Worm (Caenorhabditis elegans) whole organism, L4 larva: ENCODE data around the gene F10D2.8.

Experiments
- D1046.2 ChIP-seq: fragments of 200-800 bp; sonication (Bioruptor generic); IDR thresholded peaks from 2 replicates; pipeline ENCODE4 v1.3.6; 2022; ENCODE audit warnings: missing genetic modification characterization, missing compliant biosample characterization
- F10B5.3 ChIP-seq: sonication (generic microtip); optimal IDR thresholded peaks from 2 replicates; lab custom pipeline; 2016; ENCODE audit warnings: mild to moderate bottlenecking, missing genetic modification characterization, missing compliant biosample characterization
- F37D6.2 ChIP-seq: sonication (generic microtip); optimal IDR thresholded peaks from 2 replicates; lab custom pipeline; 2016; ENCODE audit warnings: mild to moderate bottlenecking, missing genetic modification characterization, missing compliant biosample characterization
- F49E8.2 ChIP-seq: sonication (generic microtip); optimal IDR thresholded peaks from 2 replicates; lab custom pipeline; 2016; ENCODE audit warnings: missing compliant biosample characterization, mild to moderate bottlenecking, missing genetic modification characterization, borderline replicate concordance
- R02D3.7 ChIP-seq: fragments of 150-350 bp; sonication (generic microtip); optimal IDR thresholded peaks from 3 replicates; lab custom pipeline; 2014; ENCODE audit warnings: missing biosample characterization, missing genetic modification characterization
- T26A8.4 ChIP-seq: fragments of 200-800 bp; sonication (Bioruptor generic); IDR thresholded peaks from 2 replicates; pipeline ENCODE4 v1.3.6; 2022; ENCODE audit warnings: missing genetic modification characterization, missing compliant biosample characterization
- Y105C5A.15 ChIP-seq: fragments of 200-800 bp; sonication (Bioruptor generic); IDR thresholded peaks from 2 replicates; pipeline ENCODE4 v1.3.6; 2022; ENCODE audit warnings: missing genetic modification characterization, missing compliant biosample characterization
- Y75B8A.6 ChIP-seq: fragments of 200-800 bp; sonication (Bioruptor generic); IDR thresholded peaks from 2 replicates; pipeline ENCODE4 v1.3.6; 2022; ENCODE audit warnings: missing genetic modification reagents, missing genetic modification characterization, missing compliant biosample characterization
- arid-1 ChIP-seq: fragments of 200-800 bp; sonication (Bioruptor generic); conservative IDR thresholded peaks from 2 replicates; pipeline ENCODE4 v1.3.6; 2022; ENCODE audit warnings: missing genetic modification reagents, missing genetic modification characterization, missing compliant biosample characterization
- attf-4 ChIP-seq: sonication (generic microtip); optimal IDR thresholded peaks from 3 replicates; lab custom pipeline; 2017; ENCODE audit warnings: missing biosample characterization, missing genetic modification characterization
- ceh-20 ChIP-seq: fragments of 200-800 bp; sonication (Bioruptor generic); IDR thresholded peaks from 2 replicates; pipeline ENCODE4 v1.3.6; 2022; ENCODE audit warnings: missing genetic modification reagents, missing genetic modification characterization, missing compliant biosample characterization
- ceh-28 ChIP-seq: fragments of 150-350 bp; optimal IDR thresholded peaks from 2 replicates; lab custom pipeline; 2014; ENCODE audit warnings: missing biosample characterization, missing genetic modification reagents, missing genetic modification characterization
- ceh-32 ChIP-seq: sonication (generic microtip); optimal IDR thresholded peaks from 2 replicates; lab custom pipeline; 2016; ENCODE audit warnings: mild to moderate bottlenecking, missing genetic modification characterization, missing compliant biosample characterization; ENCODE audit not compliant: poor library complexity
- ces-1 ChIP-seq: fragments of 150-350 bp; sonication (generic microtip); optimal IDR thresholded peaks from 4 replicates; lab custom pipeline; 2014; ENCODE audit warnings: missing biosample characterization, missing genetic modification reagents, missing genetic modification characterization
- daf-12 ChIP-seq: fragments of 150-350 bp; optimal IDR thresholded peaks from 2 replicates; lab custom pipeline; 2014; ENCODE audit warnings: missing biosample characterization, missing genetic modification reagents, missing genetic modification characterization
- daf-16 ChIP-seq, 3 experiments: sonication (generic microtip); optimal IDR thresholded peaks; 2 replicates each; lab custom pipeline; 2016 to 2017; ENCODE audit warnings: missing genetic modification characterization in 3 of 3, missing genetic modification reagents in 3 of 3, mild to moderate bottlenecking in 2 of 3, missing compliant biosample characterization in 2 of 3, missing biosample characterization in 1 of 3, moderate library complexity in 1 of 3
- daf-19 ChIP-seq: fragments of 200-800 bp; sonication (Bioruptor generic); conservative IDR thresholded peaks from 2 replicates; pipeline ENCODE4 v1.3.6; 2022; ENCODE audit warnings: missing genetic modification characterization, missing compliant biosample characterization
- daf-8 ChIP-seq: fragments of 200-800 bp; sonication (Bioruptor generic); IDR thresholded peaks from 2 replicates; pipeline ENCODE4 v1.3.6; 2022; ENCODE audit warnings: missing genetic modification characterization, missing compliant biosample characterization
- dmd-6 ChIP-seq: fragments of 200-800 bp; sonication (Bioruptor generic); IDR thresholded peaks from 2 replicates; pipeline ENCODE4 v1.3.6; 2022; ENCODE audit warnings: missing genetic modification reagents, missing genetic modification characterization, missing compliant biosample characterization
- dmd-8 ChIP-seq: fragments of 200-800 bp; sonication (Bioruptor generic); IDR thresholded peaks from 2 replicates; pipeline ENCODE4 v1.3.6; 2022; ENCODE audit warnings: missing genetic modification characterization, missing compliant biosample characterization
- dpl-1 ChIP-seq: fragments of 150-350 bp; optimal IDR thresholded peaks from 2 replicates; lab custom pipeline; 2014; ENCODE audit warnings: missing biosample characterization, missing genetic modification reagents, missing genetic modification characterization
- egl-27 ChIP-seq: sonication (generic microtip); optimal IDR thresholded peaks from 3 replicates; lab custom pipeline; 2017; ENCODE audit warnings: missing biosample characterization, missing genetic modification reagents, missing genetic modification characterization
- egl-43 ChIP-seq: fragments of 200-800 bp; sonication (Bioruptor generic); IDR thresholded peaks from 2 replicates; pipeline ENCODE4 v1.3.6; 2022; ENCODE audit warnings: missing genetic modification reagents, missing genetic modification characterization, missing compliant biosample characterization
- gei-8 ChIP-seq: fragments of 200-800 bp; sonication (Bioruptor generic); optimal IDR thresholded peaks from 2 replicates; lab custom pipeline; 2018; ENCODE audit warnings: mild to moderate bottlenecking, missing genetic modification characterization, missing compliant biosample characterization
- hif-1 ChIP-seq, 2 experiments: sonication (generic microtip); optimal IDR thresholded peaks; 2 replicates each; lab custom pipeline; 2016 to 2017; ENCODE audit warnings: missing compliant biosample characterization in 2 of 2, missing genetic modification characterization in 2 of 2, missing genetic modification reagents in 2 of 2, missing genotype in 2 of 2, mild to moderate bottlenecking in 1 of 2
- hlh-11 ChIP-seq: fragments of 200-800 bp; sonication (Bioruptor generic); optimal IDR thresholded peaks from 2 replicates; lab custom pipeline; 2018; ENCODE audit warnings: mild to moderate bottlenecking, missing genetic modification characterization, missing compliant biosample characterization
- lim-7 ChIP-seq: fragments of 200-800 bp; sonication (Bioruptor generic); IDR thresholded peaks from 2 replicates; pipeline ENCODE4 v1.3.6; 2022; ENCODE audit warnings: missing genetic modification characterization, missing compliant biosample characterization
- lin-13 ChIP-seq: fragments of 150-350 bp; optimal IDR thresholded peaks from 2 replicates; lab custom pipeline; 2014; ENCODE audit warnings: missing biosample characterization, missing genetic modification reagents, missing genetic modification characterization
- lin-38 ChIP-seq: fragments of 200-800 bp; sonication (Bioruptor generic); IDR thresholded peaks from 2 replicates; pipeline ENCODE4 v1.3.6; 2022; ENCODE audit warnings: missing genetic modification reagents, missing genetic modification characterization, missing compliant biosample characterization
- lin-39 ChIP-seq: fragments of 150-350 bp; optimal IDR thresholded peaks from 2 replicates; lab custom pipeline; 2014; ENCODE audit warnings: missing biosample characterization, missing genetic modification reagents, missing genetic modification characterization
- lsy-2 ChIP-seq, 2 experiments: fragments of 150-350 bp in 1 of 2; sonication (generic microtip) in 1 of 2; optimal IDR thresholded peaks; 2 replicates each; lab custom pipeline; 2014 to 2017; ENCODE audit warnings: missing biosample characterization in 2 of 2, missing genetic modification characterization in 2 of 2
- mdl-1 ChIP-seq, 2 experiments: fragments of 150-350 bp in 1 of 2; sonication (generic microtip) in 1 of 2; optimal IDR thresholded peaks; 2 replicates each; lab custom pipeline; 2014 to 2017; ENCODE audit warnings: missing biosample characterization in 2 of 2, missing genetic modification characterization in 2 of 2
- mep-1 ChIP-seq: fragments of 150-350 bp; sonication (generic microtip); optimal IDR thresholded peaks from 3 replicates; lab custom pipeline; 2014; ENCODE audit warnings: missing biosample characterization, missing genetic modification characterization
- mxl-3 ChIP-seq: fragments of 200-800 bp; sonication (Bioruptor generic); optimal IDR thresholded peaks from 2 replicates; lab custom pipeline; 2018; ENCODE audit warnings: mild to moderate bottlenecking, missing genetic modification characterization, missing compliant biosample characterization
- nhr-11 ChIP-seq: fragments of 150-350 bp; optimal IDR thresholded peaks from 2 replicates; lab custom pipeline; 2014; ENCODE audit warnings: missing biosample characterization, missing genetic modification characterization
- nhr-237 ChIP-seq: sonication (generic microtip); optimal IDR thresholded peaks from 2 replicates; lab custom pipeline; 2017; ENCODE audit warnings: missing biosample characterization, missing genetic modification characterization
- nhr-28 ChIP-seq: fragments of 150-350 bp; optimal IDR thresholded peaks from 2 replicates; lab custom pipeline; 2014; ENCODE audit warnings: missing biosample characterization, missing genetic modification characterization
- nhr-41 ChIP-seq: fragments of 200-800 bp; sonication (Bioruptor generic); IDR thresholded peaks from 2 replicates; pipeline ENCODE4 v1.3.6; 2022; ENCODE audit warnings: missing genetic modification reagents, missing genetic modification characterization, missing compliant biosample characterization
- nhr-76 ChIP-seq: fragments of 150-350 bp; optimal IDR thresholded peaks from 2 replicates; lab custom pipeline; 2014; ENCODE audit warnings: missing biosample characterization, missing genetic modification characterization
- php-3 ChIP-seq: fragments of 200-800 bp; sonication (Bioruptor generic); IDR thresholded peaks from 2 replicates; pipeline ENCODE4 v1.3.6; 2022; ENCODE audit warnings: missing genetic modification reagents, missing genetic modification characterization, missing compliant biosample characterization
- rbr-2 ChIP-seq: sonication (generic microtip); optimal IDR thresholded peaks from 2 replicates; lab custom pipeline; 2016; ENCODE audit warnings: missing genotype, missing genetic modification characterization, missing compliant biosample characterization
- set-16 ChIP-seq: fragments of 200-800 bp; sonication (Bioruptor generic); IDR thresholded peaks from 2 replicates; pipeline ENCODE4 v1.3.6; 2022; ENCODE audit warnings: missing genetic modification reagents, missing genetic modification characterization, missing compliant biosample characterization
- skn-1 ChIP-seq: fragments of 150-350 bp; optimal IDR thresholded peaks from 2 replicates; lab custom pipeline; 2014; ENCODE audit warnings: missing biosample characterization, missing genetic modification characterization
- spr-3 ChIP-seq: fragments of 200-800 bp; sonication (Bioruptor generic); optimal IDR thresholded peaks from 2 replicates; lab custom pipeline; 2018; ENCODE audit warnings: mild to moderate bottlenecking, missing genetic modification characterization, missing compliant biosample characterization
- tra-1 ChIP-seq: fragments of 200-800 bp; sonication (Bioruptor generic); IDR thresholded peaks from 2 replicates; pipeline ENCODE4 v1.3.6; 2022; ENCODE audit warnings: missing genetic modification reagents, missing genetic modification characterization, missing compliant biosample characterization
- unc-130 ChIP-seq: sonication (generic microtip); optimal IDR thresholded peaks from 2 replicates; lab custom pipeline; 2016; ENCODE audit warnings: missing genetic modification reagents, missing genetic modification characterization, missing compliant biosample characterization
- unc-62 ChIP-seq, 3 experiments: fragments of 150-350 bp in 1 of 3; sonication (generic microtip); optimal IDR thresholded peaks in 2 of 3; peaks in 1 of 3; 1 replicate in 1 of 3; 2 replicates in 2 of 3; lab custom pipeline; 2014 to 2017; ENCODE audit warnings: missing biosample characterization in 3 of 3, missing genetic modification characterization in 3 of 3, missing genetic modification reagents in 3 of 3, missing genotype in 1 of 3
- zag-1 ChIP-seq: fragments of 150-350 bp; optimal IDR thresholded peaks from 2 replicates; lab custom pipeline; 2014; ENCODE audit warnings: missing biosample characterization, missing genetic modification characterization
- zip-11 ChIP-seq: fragments of 200-800 bp; sonication (Bioruptor generic); IDR thresholded peaks from 2 replicates; pipeline ENCODE4 v1.3.6; 2022; ENCODE audit warnings: missing genetic modification characterization, missing compliant biosample characterization
- ztf-11 ChIP-seq: fragments of 150-350 bp; optimal IDR thresholded peaks from 2 replicates; lab custom pipeline; 2014; ENCODE audit warnings: missing biosample characterization, missing genetic modification characterization
- ztf-7 ChIP-seq: fragments of 150-350 bp; optimal IDR thresholded peaks from 2 replicates; lab custom pipeline; 2014; ENCODE audit warnings: missing biosample characterization, missing genetic modification characterization

The F10D2.8 gene

ce11 chrV:7198403-7198802 lies 47.9 kb upstream of the F10D2.8 start (continued):
- TF ChIP-seq unc-62 (GFP tag; optimal IDR thresholded peaks at IDR 0.05 in 1 of 2; lab: Kevin White, UChicago) (peak in 1 of 2 experiments; percentile 72), unc-62 (tag; optimal IDR thresholded peaks at IDR 0.05; lab: Kevin White, UChicago) (no peak), lsy-2 (tag; optimal IDR thresholded peaks at IDR 0.05; lab: Kevin White, UChicago) (peak in 1 of 2 experiments; percentile 21), lim-7 (GFP tag; lab: Robert Waterston, UW) (no peak), unc-130 (peak; percentile 2), dmd-8 (GFP tag; lab: Robert Waterston, UW) (no peak), D1046.2 (GFP tag; lab: Robert Waterston, UW) (no peak), gei-8 (peak; percentile 23), rbr-2 (no peak), zip-11 (GFP tag; lab: Robert Waterston, UW) (no peak), ces-1 (no peak), F10B5.3 (tag; lab: Kevin White, UChicago) (peak; percentile 38), egl-43 (GFP tag; lab: Robert Waterston, UW) (no peak), ceh-32 (tag; lab: Kevin White, UChicago) (no peak), ceh-20 (no peak), skn-1 (tag; lab: Kevin White, UChicago) (no peak), nhr-11 (tag; lab: Kevin White, UChicago) (no peak), F49E8.2 (no peak), attf-4 (no peak), arid-1 (GFP tag; lab: Robert Waterston, UW) (peak; percentile 59; the same call in 1 of the 2 replicates), dmd-6 (GFP tag; lab: Robert Waterston, UW) (peak; percentile 73), mep-1 (peak; percentile 61), ceh-28 (tag; lab: Kevin White, UChicago) (no peak), egl-27 (tag; lab: Kevin White, UChicago) (no peak), daf-16 (GFP tag; optimal IDR thresholded peaks at IDR 0.05; lab: Kevin White, UChicago) (peak in 1 of 2 experiments; percentile 38), daf-16 (tag; optimal IDR thresholded peaks at IDR 0.05; lab: Kevin White, UChicago) (peak; percentile 46), nhr-237 (no peak), spr-3 (GFP tag; lab: Kevin White, UChicago) (no peak), mxl-3 (GFP tag; lab: Kevin White, UChicago) (no peak), daf-12 (no peak), F37D6.2 (tag; lab: Kevin White, UChicago) (no peak), ztf-11 (tag; lab: Kevin White, UChicago) (no peak), php-3 (GFP tag; lab: Robert Waterston, UW) (peak; percentile 58), nhr-28 (tag; lab: Kevin White, UChicago) (peak; percentile 86), Y75B8A.6 (no peak), T26A8.4 (GFP tag; lab: Robert Waterston, UW) (0 out of 2 replicates have a peak, but pooled peaks have one; percentile 37), dpl-1 (GFP tag; lab: Kevin White, UChicago) (no peak), ztf-7 (tag; lab: Kevin White, UChicago) (no peak), lin-38 (GFP tag; lab: Robert Waterston, UW) (peak; percentile 51; the same call in 1 of the 2 replicates), tra-1 (no peak), hif-1 (tag; optimal IDR thresholded peaks at IDR 0.05; lab: Kevin White, UChicago) (no peak), hlh-11 (tag; lab: Kevin White, UChicago) (peak; percentile 71), lin-39 (tag; lab: Kevin White, UChicago) (no peak), mdl-1 (tag; optimal IDR thresholded peaks at IDR 0.05; lab: Kevin White, UChicago) (peak in 1 of 2 experiments; percentile 21), set-16 (GFP tag; lab: Robert Waterston, UW) (no peak), nhr-41 (GFP tag; lab: Robert Waterston, UW) (0 out of 2 replicates have a peak, but pooled peaks have one; percentile 45), Y105C5A.15 (GFP tag; lab: Robert Waterston, UW) (no peak), R02D3.7 (tag; lab: Kevin White, UChicago) (no peak), daf-19 (GFP tag; lab: Robert Waterston, UW) (no peak), lin-13 (GFP tag; lab: Kevin White, UChicago) (peak; percentile 74), nhr-76 (tag; lab: Kevin White, UChicago) (no peak), daf-8 (GFP tag; lab: Robert Waterston, UW) (no peak), zag-1 (tag; lab: Kevin White, UChicago) (no peak)
